Worm (Caenorhabditis elegans): ENCODE measurements around the gene smrd-1.

The smrd-1 gene

DNA sequence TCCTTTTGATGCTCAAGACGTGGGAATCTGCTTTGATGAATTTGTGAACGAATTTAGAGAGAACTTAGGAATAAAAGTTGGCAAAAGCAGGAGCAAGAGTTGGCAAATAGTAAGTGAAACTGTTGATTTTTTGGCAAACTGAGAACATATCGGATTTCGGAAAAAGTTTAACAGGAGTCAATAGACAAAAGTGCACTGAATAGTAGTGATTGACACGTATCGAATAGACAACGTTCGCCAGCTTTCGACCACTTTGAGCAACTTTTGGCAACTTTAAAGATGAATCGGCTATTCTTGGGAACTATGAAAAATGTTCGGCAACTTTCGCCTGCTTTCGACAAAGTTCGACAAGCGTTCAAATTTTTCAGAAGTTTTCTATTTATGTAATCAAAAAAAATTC is 44.2 kb downstream of the smrd-1 start, which contains the start of gene M03C11.9:
Gene M03C11.9 (minus strand): TSS at position 101 of the 400 bp plus-strand sequence.
- TF ChIP-seq nhr-77 (tag; optimal IDR thresholded peaks at IDR 0.05), result no peak
- no peak for TF ChIP-seq mdl-1 (tag; optimal IDR thresholded peaks at IDR 0.05)
- no peak for TF ChIP-seq unc-39 (tag; optimal IDR thresholded peaks at IDR 0.05)
- no peak for TF ChIP-seq nhr-43 (tag; optimal IDR thresholded peaks at IDR 0.05; ENCODE audit: poor library complexity, severe bottlenecking)
- TF ChIP-seq nhr-28 (tag; optimal IDR thresholded peaks at IDR 0.05), result no peak
- no peak for TF ChIP-seq ztf-11 (tag; optimal IDR thresholded peaks at IDR 0.05)
- no peak for TF ChIP-seq sea-2 (GFP tag; optimal IDR thresholded peaks at IDR 0.05)
- TF ChIP-seq ceh-9 (tag; optimal IDR thresholded peaks at IDR 0.05), result no peak
- TF ChIP-seq ceh-82 (tag; optimal IDR thresholded peaks at IDR 0.05), result no peak
- no peak for TF ChIP-seq zag-1 (tag; optimal IDR thresholded peaks at IDR 0.05)
- no peak for TF ChIP-seq jun-1 (tag; optimal IDR thresholded peaks at IDR 0.05)
- TF ChIP-seq aly-2 (tag; optimal IDR thresholded peaks at IDR 0.05), result no peak
- no peak for TF ChIP-seq unc-62 (GFP tag; optimal IDR thresholded peaks at IDR 0.05)
- no peak for TF ChIP-seq ceh-16 (tag; optimal IDR thresholded peaks at IDR 0.05)
- TF ChIP-seq eor-1 (tag; optimal IDR thresholded peaks at IDR 0.05), result no peak
- no peak for TF ChIP-seq skn-1 (tag; optimal IDR thresholded peaks at IDR 0.05)

DNA sequence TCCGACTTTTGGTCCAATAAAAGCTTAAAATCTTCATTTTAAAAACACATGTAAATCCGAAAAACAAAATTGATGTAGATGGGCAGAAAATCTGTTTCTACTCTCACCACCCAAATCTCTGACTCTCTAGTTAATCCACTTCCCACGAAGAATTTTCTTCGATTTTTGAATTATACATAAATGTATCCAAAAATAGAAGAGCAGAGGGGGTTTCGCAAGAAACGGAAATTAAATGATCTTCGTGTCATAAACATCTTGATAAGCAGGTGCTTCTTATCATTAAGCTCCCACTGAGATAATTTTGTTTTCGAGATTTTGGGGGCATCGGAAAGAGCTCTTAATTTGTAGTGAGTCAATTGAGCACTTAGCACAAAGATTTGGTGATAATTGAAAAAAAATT is 46.2 kb downstream of the smrd-1 start:
- no peak for TF ChIP-seq nhr-76 (tag; optimal IDR thresholded peaks at IDR 0.05)
- no peak for TF ChIP-seq egl-27 (tag; optimal IDR thresholded peaks at IDR 0.05)
- no peak for TF ChIP-seq nhr-237 (tag; optimal IDR thresholded peaks at IDR 0.05)
- no peak for TF ChIP-seq mml-1 (tag; optimal IDR thresholded peaks at IDR 0.05)
- TF ChIP-seq ceh-28 (tag; optimal IDR thresholded peaks at IDR 0.05), result no peak
- TF ChIP-seq ceh-82 (tag; optimal IDR thresholded peaks at IDR 0.05), result no peak
- TF ChIP-seq nhr-77 (tag; optimal IDR thresholded peaks at IDR 0.05), result no peak
- TF ChIP-seq fkh-2 (tag; optimal IDR thresholded peaks at IDR 0.05), result no peak
- no peak for TF ChIP-seq jun-1 (tag; optimal IDR thresholded peaks at IDR 0.05)
- no peak for TF ChIP-seq elt-2 (tag; optimal IDR thresholded peaks at IDR 0.05)
- TF ChIP-seq nhr-67 (tag; optimal IDR thresholded peaks at IDR 0.05), result no peak
- no peak for TF ChIP-seq fkh-10 (GFP tag; optimal IDR thresholded peaks at IDR 0.05)
- TF ChIP-seq ceh-9 (tag; optimal IDR thresholded peaks at IDR 0.05), result no peak

DNA sequence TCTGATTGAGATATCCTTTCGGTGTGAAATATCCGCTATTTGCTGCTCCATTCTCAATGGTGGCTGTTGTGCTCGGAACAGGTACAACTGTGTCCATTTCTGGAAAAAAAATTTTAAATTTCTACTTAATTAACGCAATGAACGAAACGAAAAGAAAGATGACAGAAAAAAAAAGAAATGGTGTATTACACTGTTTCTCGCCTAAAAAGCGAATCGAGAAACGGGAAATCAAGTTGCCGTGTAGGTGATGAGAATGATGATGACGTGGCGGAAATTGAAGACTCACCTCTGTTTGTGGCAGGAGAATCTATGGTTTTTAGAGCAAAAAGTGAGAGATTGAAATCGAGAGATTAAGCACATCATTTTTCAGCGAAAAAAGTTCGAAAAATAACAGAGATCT is 49.3 kb downstream of the smrd-1 start, which contains the start of gene C38H2.3:
Gene C38H2.3 (minus strand): TSS at position 101 of the 400 bp plus-strand sequence.
- peak; percentile 25 for TF ChIP-seq elt-1 (tag; optimal IDR thresholded peaks at IDR 0.05)
- TF ChIP-seq ceh-16 (tag; optimal IDR thresholded peaks at IDR 0.05), result no peak

DNA sequence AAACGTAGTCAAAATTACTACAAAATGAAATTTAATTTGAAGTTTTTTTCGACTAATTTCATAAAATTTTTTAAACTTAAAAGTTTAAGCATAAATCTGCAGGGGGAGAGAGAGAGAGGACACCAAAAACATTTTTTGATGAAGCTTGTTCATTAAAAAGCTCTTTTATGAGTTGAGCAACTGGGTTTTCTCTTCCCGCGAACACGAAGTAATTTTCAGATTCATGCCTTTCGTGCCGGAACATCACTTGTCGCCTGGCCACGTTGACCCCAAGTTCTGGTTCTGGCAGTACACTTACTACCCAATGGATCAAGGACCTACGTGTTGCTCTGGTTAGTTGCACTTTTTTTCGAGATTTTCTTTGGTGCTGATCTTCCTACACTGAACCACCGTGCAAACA is 52.0 kb downstream of the smrd-1 start:
- TF ChIP-seq nhr-67 (tag; optimal IDR thresholded peaks at IDR 0.05) (no peak), elt-3 (tag; optimal IDR thresholded peaks at IDR 0.05) (no peak), mml-1 (tag; optimal IDR thresholded peaks at IDR 0.05) (no peak), R02D3.7 (tag; optimal IDR thresholded peaks at IDR 0.05) (no peak), ama-1 (optimal IDR thresholded peaks at IDR 0.05) (no peak), elt-2 (tag; optimal IDR thresholded peaks at IDR 0.05) (no peak), nhr-237 (tag; optimal IDR thresholded peaks at IDR 0.05) (no peak), nhr-28 (tag; optimal IDR thresholded peaks at IDR 0.05) (no peak), hmg-11 (tag; optimal IDR thresholded peaks at IDR 0.05) (no peak), skn-1 (tag; optimal IDR thresholded peaks at IDR 0.05) (no peak), nhr-76 (tag; optimal IDR thresholded peaks at IDR 0.05) (no peak)

DNA sequence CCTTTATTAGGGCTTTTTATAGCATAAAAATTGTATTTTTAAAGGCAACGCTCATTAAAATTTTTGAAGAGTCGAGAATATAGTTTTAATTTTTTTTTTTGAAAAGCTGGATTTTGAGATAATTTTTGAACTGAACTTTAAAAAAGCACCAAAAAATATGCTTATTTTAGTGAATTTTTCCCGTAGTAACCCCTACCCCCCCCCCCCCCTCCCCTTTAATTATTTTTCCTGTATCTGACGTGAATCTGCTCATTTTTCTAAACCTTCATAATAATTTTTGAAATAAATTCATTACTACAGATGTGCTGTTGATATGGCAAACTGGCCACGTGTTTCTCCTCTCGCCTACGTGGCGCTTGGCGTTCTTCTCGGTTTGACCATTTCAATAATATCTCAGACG is 54.3 kb downstream of the smrd-1 start, which contains the start of gene C38H2.2:
Gene C38H2.2 (plus strand): TSS at position 301 of the 400 bp plus-strand sequence.
- TF ChIP-seq egl-27 (tag; optimal IDR thresholded peaks at IDR 0.05) (no peak), fkh-2 (tag; optimal IDR thresholded peaks at IDR 0.05) (no peak), nhr-77 (tag; optimal IDR thresholded peaks at IDR 0.05) (no peak), eor-1 (tag; optimal IDR thresholded peaks at IDR 0.05) (no peak), mml-1 (tag; optimal IDR thresholded peaks at IDR 0.05) (no peak), tbx-2 (tag; optimal IDR thresholded peaks at IDR 0.05) (no peak)

DNA sequence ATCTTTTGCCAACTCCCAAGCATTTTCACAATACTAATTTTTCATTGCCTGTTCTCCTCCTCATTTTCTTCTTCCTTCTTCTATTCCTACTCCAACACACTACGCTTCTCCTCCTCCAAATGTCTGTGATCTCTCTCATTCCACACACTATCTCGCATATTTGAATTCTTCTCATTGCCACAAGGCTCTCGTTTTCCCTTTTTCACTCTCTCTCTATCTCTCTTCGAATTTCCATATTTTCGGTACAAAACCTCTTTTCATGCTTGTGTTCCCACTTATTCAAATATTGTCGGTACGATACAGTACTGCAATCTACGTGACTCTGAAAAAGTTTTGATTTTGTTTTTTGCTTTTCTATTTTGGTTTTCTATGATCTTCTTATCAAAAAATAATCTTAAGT is 55.1 kb downstream of the smrd-1 start:
- TF ChIP-seq aly-2 (tag; optimal IDR thresholded peaks at IDR 0.05) (no peak), nhr-77 (tag; optimal IDR thresholded peaks at IDR 0.05) (no peak), elt-2 (tag; optimal IDR thresholded peaks at IDR 0.05) (no peak), ceh-82 (tag; optimal IDR thresholded peaks at IDR 0.05) (no peak), nhr-237 (tag; optimal IDR thresholded peaks at IDR 0.05) (no peak), fkh-2 (tag; optimal IDR thresholded peaks at IDR 0.05) (no peak), ztf-11 (tag; optimal IDR thresholded peaks at IDR 0.05) (no peak), nhr-23 (tag; optimal IDR thresholded peaks at IDR 0.05) (no peak), fkh-10 (GFP tag; optimal IDR thresholded peaks at IDR 0.05) (no peak), nhr-76 (tag; optimal IDR thresholded peaks at IDR 0.05) (no peak), snpc-4 (tag; optimal IDR thresholded peaks at IDR 0.05) (no peak), nfya-1 (tag; optimal IDR thresholded peaks at IDR 0.05; ENCODE audit: insufficient read depth) (peak; percentile 41), hmg-11 (tag; optimal IDR thresholded peaks at IDR 0.05) (peak; percentile 51), skn-1 (tag; optimal IDR thresholded peaks at IDR 0.05) (no peak), ZK546.5 (tag; optimal IDR thresholded peaks at IDR 0.05) (no peak), nhr-28 (tag; optimal IDR thresholded peaks at IDR 0.05) (no peak), fos-1 (tag; optimal IDR thresholded peaks at IDR 0.05) (no peak)
